Fruit fly (Drosophila melanogaster): ENCODE results near the gene CG44088.

- TF ChIP-seq CG8478 (optimal IDR thresholded peaks at IDR 0.05) = no peak
- TF ChIP-seq CTCF (optimal IDR thresholded peaks at IDR 0.05) = no peak
Measured at dm6 chr3R:4774953-4775352, at the start of gene CG44088.
